Worm (Caenorhabditis elegans): Measurements from ENCODE around the gene chil-19.
"Not testable (repeated sequence)": the region's sequence is repeated elsewhere in the genome, so short reads cannot be mapped to it uniquely, and the experiment has no call there.

The chil-19 gene

DNA sequence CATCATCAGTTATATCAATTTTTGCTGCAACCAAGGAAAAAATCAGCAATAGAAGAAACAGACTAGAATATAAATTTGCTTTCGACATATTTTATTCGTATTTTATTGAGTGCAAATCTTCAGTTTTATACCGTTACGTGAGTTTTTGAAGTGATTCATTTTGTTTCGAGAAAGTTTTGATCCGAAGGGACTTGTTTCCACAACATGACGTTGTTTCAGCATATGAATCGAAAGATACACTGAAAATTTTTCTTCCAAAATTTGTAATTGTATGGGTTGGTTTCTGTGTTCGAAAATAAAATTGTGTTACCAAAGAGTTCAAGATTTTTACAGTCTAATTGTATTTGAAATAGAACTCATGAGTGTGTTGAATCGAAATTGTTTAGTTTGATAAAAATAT, 25.8 kb upstream of the chil-19 start, which contains the start of gene T19H5.7:
T19H5.7 (minus strand) TSS at position 101 of the 400 bp plus-strand sequence.
- TF ChIP-seq dao-5 (tag; optimal IDR thresholded peaks at IDR 0.05) = no peak
- no peak for TF ChIP-seq W03F9.2 (tag; optimal IDR thresholded peaks at IDR 0.05)
- TF ChIP-seq him-1 (tag; optimal IDR thresholded peaks at IDR 0.05) = no peak

DNA sequence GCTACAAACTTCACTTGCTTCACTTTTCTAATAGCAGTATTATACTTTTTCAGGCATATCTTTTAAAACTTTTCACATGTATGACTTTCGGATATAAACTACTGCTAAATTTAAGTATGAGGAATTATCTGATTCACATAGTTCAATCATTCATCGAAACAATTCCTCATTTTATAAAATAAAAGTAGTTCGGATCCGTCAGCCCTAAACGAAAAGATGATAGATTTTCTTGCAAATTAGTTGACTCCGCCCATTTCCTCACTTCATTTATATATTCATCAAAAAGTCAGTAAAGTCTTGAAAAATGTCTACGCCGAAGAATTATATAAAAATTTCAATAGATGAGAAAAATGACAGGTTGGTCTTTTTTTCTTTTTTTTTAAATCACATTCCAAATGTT, 23.4 kb upstream of the chil-19 start, which contains the start of gene chil-27:
chil-27 (plus strand) TSS at position 301 of the 400 bp plus-strand sequence.
- no peak for TF ChIP-seq W03F9.2 (tag; optimal IDR thresholded peaks at IDR 0.05)

DNA sequence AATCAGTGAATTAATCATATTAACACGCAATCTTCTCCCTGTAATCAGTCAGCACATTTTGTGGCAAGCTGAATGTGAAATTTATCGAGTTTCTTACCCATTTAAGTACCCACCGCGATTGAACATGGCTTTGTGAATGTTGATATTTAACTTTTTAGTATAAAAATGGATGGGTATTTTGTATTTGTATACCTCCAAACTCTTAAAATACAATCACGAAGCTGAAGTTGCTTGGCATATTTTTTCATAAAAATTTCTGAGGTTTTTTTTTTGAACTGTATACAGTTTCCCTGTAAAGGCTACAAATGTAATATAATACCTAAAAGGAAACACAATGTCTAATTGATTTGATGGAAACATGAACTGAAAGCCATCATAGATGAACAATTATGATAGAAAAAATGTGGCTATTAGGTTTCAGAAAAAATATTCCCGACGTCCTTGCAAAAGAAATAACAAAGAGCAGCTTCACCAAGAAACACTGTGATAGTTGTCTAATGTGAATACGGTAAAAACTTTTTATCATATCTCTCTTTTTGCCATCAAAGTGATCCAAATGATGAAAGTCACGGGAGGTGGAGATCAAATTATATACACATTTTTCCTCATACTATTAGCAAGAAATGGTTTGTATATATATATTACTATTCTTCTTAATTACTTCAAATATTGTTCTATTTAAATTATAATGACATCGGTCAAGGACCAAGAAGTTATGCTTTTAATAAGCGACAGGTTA, 20.3 kb upstream of the chil-19 start, which contains the start of the genes chil-25 and chil-26:
chil-25 (minus strand) TSS at position 101 of the 739 bp plus-strand sequence.
chil-26 (plus strand) TSS at position 689 of the 739 bp plus-strand sequence.
- no peak for TF ChIP-seq W03F9.2 (tag; optimal IDR thresholded peaks at IDR 0.05)
- TF ChIP-seq dao-5 (tag; optimal IDR thresholded peaks at IDR 0.05) = no peak
- TF ChIP-seq him-1 (tag; optimal IDR thresholded peaks at IDR 0.05) = no peak

DNA sequence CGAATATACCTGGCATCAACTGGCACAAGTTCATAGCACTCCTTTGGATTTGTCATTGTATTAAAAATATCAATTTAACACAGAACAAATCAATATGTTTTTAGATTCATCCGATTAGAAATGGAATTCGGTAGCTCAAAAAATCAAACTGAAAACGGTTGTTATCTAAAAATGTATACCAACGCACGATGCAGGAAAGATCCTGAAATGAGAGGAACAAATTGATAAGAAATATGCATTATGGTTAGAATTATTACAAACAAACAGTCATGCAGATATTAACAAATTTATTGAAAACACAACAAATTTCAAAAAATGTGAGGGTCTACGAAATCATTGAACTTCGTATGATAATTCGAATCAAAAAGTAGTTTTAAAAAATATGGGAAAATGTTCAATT, 15.8 kb upstream of the chil-19 start, which contains the start of gene T19H5.6:
T19H5.6 (minus strand) TSS at position 195 of the 400 bp plus-strand sequence.
- TF ChIP-seq him-1 (tag; optimal IDR thresholded peaks at IDR 0.05) = no peak
- no peak for TF ChIP-seq dao-5 (tag; optimal IDR thresholded peaks at IDR 0.05)
- TF ChIP-seq W03F9.2 (tag; optimal IDR thresholded peaks at IDR 0.05) = no peak

DNA sequence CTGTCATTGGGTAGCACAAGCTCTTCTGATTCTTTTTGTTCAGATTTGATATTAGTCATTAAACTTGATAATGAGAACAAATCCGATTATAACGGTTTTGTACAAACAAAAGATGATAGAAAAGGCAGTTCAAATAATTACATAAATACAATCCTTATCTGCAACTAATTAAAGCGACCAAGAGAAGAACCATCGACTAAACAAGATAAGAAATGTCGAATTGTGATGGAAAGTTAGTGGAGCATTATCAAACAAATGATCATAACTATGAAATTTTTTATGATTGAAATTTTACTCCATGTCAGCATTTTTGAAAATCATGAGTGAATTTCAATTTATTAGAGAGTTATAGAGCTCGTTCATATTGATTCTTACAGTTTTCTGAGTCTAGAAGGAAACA, 14.2 kb upstream of the chil-19 start, which contains the start of gene chil-23:
chil-23 (minus strand) TSS at position 198 of the 400 bp plus-strand sequence.
- TF ChIP-seq dao-5 (tag; optimal IDR thresholded peaks at IDR 0.05) (no peak), W03F9.2 (tag; optimal IDR thresholded peaks at IDR 0.05) (no peak), him-1 (tag; optimal IDR thresholded peaks at IDR 0.05) (no peak)

DNA sequence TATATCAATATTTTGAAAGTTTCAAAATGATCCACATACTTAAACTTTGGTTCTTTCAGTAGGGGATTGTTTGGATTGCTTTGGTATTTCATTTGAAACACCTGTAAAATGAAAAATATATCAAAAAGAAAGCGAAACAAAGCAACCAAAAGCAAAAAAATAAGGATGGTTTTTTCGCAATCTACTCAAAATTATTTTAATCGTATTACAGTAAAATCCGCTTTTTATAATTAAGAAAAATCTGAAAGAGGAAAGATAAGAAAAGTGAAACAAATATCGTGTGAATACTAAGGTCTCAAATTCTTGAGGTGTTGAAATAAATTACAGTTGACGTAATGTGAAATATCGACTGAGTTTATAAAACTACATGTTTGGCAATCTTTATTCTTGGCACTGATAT, 11.9 kb upstream of the chil-19 start, which contains the start of gene chil-22:
chil-22 (minus strand) TSS at position 101 of the 400 bp plus-strand sequence.
- TF ChIP-seq W03F9.2 (tag; optimal IDR thresholded peaks at IDR 0.05) (no peak), dao-5 (tag; optimal IDR thresholded peaks at IDR 0.05) (no peak), him-1 (tag; optimal IDR thresholded peaks at IDR 0.05) (no peak)

DNA sequence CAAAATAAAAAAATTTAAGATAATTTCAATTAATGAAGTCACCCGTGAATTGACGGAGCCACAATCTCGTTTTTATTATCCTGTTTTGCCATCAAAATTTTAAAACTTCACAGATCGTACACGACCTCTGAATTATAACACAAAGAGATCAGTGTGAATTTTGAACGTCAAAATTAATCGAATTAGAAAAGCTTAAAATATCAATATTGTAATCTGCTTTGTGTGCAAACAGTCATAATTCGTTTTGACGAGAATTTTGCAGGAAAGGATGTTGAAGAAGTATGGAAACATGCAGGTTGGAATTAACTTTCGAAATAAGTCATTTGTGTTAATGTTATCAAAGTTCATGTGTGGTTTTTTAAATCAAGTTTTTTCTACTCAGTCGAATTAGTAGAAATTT, 7.7 kb upstream of the chil-19 start, which contains the start of gene chil-21:
chil-21 (minus strand) TSS at position 101 of the 400 bp plus-strand sequence.
- not testable (repeated sequence) for TF ChIP-seq him-1, W03F9.2, dao-5 (tag; optimal IDR thresholded peaks at IDR 0.05)

DNA sequence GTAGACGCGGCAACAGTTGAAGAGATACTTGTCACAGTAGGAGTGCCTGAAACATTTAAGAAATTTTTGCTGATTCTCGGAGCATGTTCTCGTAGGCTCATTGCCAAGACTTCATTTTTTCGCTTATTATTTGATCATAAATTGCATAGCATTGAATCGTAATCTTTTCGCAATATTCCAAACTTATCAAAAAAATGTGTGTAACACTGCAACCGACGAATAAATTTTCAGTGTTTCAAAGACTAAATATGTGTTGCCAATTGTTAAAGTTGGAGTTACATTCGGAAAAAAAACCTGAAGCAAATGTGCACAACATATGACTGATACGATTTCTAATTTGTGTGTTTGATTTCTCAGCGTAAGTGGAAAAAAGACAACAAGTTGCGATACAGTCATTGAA, 5.3 kb upstream of the chil-19 start, which contains the start of gene R09D1.14:
R09D1.14 (minus strand) TSS at position 101 of the 400 bp plus-strand sequence.
- not testable (repeated sequence) for TF ChIP-seq dao-5, him-1, W03F9.2 (tag; optimal IDR thresholded peaks at IDR 0.05)

DNA sequence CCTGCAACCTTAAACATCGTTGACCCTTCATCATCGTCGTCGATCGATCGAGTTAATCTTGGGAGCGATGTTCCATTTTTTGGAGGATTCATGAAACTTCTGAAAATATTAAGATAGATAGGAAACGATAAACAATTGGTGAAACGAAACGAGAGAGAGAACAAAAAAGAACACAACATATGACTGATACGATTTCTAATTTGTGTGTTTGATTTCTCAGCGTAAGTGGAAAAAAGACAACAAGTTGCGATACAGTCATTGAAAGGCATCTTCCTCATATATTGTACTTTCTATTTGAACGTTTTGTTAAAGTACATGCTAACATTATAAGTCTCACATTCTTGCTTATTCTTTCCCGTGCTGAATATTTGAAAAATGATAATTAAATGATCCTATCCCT, 2.0 kb downstream of the chil-19 start, which contains the start of gene R09D1.12:
R09D1.12 (minus strand) TSS at position 101 of the 400 bp plus-strand sequence.
- TF ChIP-seq W03F9.2, him-1, dao-5 (tag; optimal IDR thresholded peaks at IDR 0.05): not testable (repeated sequence)

DNA sequence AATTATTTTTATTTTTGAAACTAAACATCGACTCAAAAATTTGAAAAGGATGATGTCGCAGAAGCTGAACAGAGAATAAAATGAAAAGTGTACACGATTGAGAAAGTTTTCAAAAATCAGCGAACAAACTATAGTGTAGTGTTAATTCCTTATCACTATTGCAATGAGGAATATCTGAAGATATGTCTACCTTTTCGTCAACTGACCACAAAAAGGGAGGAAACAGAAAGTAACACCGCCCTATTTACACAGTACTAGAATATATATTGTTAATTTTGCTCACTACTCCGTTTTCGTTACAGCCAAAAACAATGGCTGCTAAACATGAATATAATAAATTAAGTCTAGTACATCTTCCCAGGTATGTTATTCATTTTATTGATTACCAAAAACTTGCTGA, 6.2 kb downstream of the chil-19 start, which contains the start of gene chil-18:
chil-18 (plus strand) TSS at position 301 of the 400 bp plus-strand sequence.
- no peak for TF ChIP-seq him-1 (tag; optimal IDR thresholded peaks at IDR 0.05)
- TF ChIP-seq W03F9.2 (tag; optimal IDR thresholded peaks at IDR 0.05) = no peak
- TF ChIP-seq dao-5 (tag; optimal IDR thresholded peaks at IDR 0.05) = no peak

DNA sequence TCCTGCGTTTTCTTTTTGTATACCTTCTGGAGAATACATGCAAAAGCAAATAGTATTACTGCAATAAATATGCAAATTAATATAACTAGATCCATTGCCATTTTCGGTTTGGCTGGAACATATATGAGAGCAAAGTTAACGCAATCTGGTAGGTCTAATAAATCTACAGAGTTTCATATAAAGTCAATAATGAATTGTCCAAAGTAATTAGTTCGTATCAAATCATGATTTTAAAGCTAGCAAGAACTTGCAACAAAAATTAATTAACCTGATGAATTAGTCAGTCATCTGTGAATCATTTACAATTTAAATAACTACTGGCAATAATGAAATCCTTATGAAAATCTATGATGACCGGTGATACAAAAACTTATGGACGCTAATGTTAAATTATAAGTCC, 8.8 kb downstream of the chil-19 start, which contains the start of gene R09D1.13:
R09D1.13 (minus strand) TSS at position 101 of the 400 bp plus-strand sequence.
- no peak for TF ChIP-seq dao-5 (tag; optimal IDR thresholded peaks at IDR 0.05)
- TF ChIP-seq him-1 (tag; optimal IDR thresholded peaks at IDR 0.05) = no peak
- TF ChIP-seq W03F9.2 (tag; optimal IDR thresholded peaks at IDR 0.05) = no peak

DNA sequence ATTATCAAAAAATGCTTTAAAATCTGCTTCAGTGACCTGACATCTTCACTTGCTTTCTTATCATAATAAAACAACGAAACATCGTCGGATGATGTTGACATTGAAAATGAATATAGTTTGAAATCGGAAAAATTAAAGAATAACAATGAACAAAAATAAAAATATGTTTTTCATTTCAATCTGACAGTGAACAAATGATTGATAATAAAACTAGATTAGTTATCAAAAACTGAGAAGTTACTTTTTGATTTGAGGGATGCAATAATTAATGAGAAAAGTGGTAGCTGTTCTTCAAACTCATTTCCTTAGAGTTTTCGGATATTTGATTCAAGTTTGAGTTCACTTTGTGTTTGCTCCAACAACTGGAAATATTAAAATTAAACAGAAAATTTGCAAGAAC, 10.7 kb downstream of the chil-19 start, which contains the start of gene chil-15:
chil-15 (minus strand) TSS at position 101 of the 400 bp plus-strand sequence.
- TF ChIP-seq him-1 (tag; optimal IDR thresholded peaks at IDR 0.05) (no peak), W03F9.2 (tag; optimal IDR thresholded peaks at IDR 0.05) (no peak), dao-5 (tag; optimal IDR thresholded peaks at IDR 0.05) (no peak)

DNA sequence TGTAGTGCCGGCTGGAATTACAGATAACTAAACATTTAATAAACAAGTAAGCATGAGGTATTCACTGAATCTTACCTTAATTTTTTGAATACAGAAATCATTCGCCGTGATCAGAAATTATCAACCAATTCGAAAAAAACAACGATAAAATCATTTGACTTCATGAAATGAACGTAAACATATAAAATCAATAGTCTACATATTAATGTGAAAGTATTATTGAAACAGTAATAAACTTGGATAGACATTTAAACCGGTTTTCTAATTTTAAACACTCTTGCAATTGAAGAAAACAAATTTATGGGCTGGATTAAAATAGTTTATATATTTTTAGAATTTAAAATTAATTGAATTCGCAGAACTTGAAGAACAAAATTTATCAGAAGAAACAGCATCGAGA, 12.4 kb downstream of the chil-19 start, which contains the start of gene chil-16:
chil-16 (minus strand) TSS at position 101 of the 400 bp plus-strand sequence.
- TF ChIP-seq dao-5 (tag; optimal IDR thresholded peaks at IDR 0.05) = no peak
- TF ChIP-seq W03F9.2 (tag; optimal IDR thresholded peaks at IDR 0.05) = no peak
- TF ChIP-seq him-1 (tag; optimal IDR thresholded peaks at IDR 0.05) = no peak

Data from whole organism, L4/young adult.